Fruit fly (Drosophila melanogaster) whole organism, embryonic: Measurements from ENCODE around the gene CG7328.

ENCODE experiments used
- Abd-B ChIP-seq: fragments of 200-800 bp; sonication (Bioruptor generic); optimal IDR thresholded peaks from 2 replicates; lab custom pipeline; 2018; ENCODE audit warnings: missing biosample characterization, mild to moderate bottlenecking, missing genetic modification characterization, moderate library complexity
- Asciz ChIP-seq: fragments of 200-800 bp; sonication (Bioruptor generic); optimal IDR thresholded peaks from 2 replicates; lab custom pipeline; 2017; ENCODE audit warnings: missing biosample characterization, mild to moderate bottlenecking, missing genetic modification characterization, missing genetic modification reagents
- CG10431 ChIP-seq: fragments of 200-800 bp; sonication (Bioruptor generic); optimal IDR thresholded peaks from 3 replicates; lab custom pipeline; 2018; ENCODE audit warnings: missing biosample characterization, mild to moderate bottlenecking, missing genetic modification characterization
- CG10462 ChIP-seq: fragments of 200-800 bp; sonication (Bioruptor generic); optimal IDR thresholded peaks from 2 replicates; lab custom pipeline; 2016; ENCODE audit warnings: missing biosample characterization, missing genetic modification characterization
- CG10543 ChIP-seq: fragments of 200-800 bp; sonication (Bioruptor generic); optimal IDR thresholded peaks from 3 replicates; lab custom pipeline; 2017; ENCODE audit warnings: missing biosample characterization, mild to moderate bottlenecking, missing genetic modification characterization, moderate library complexity
- CG11504 ChIP-seq: fragments of 200-800 bp; sonication (Bioruptor generic); optimal IDR thresholded peaks from 3 replicates; lab custom pipeline; 2019; ENCODE audit warnings: missing biosample characterization, mild to moderate bottlenecking, missing genetic modification characterization, moderate library complexity
- CG11696 ChIP-seq: fragments of 200-800 bp; sonication (Bioruptor generic); IDR thresholded peaks from 2 replicates; pipeline ENCODE4 v1.3.6; 2022; ENCODE audit warnings: missing biosample characterization, missing genetic modification characterization
- CG13894 ChIP-seq: fragments of 200-800 bp; sonication (Bioruptor generic); optimal IDR thresholded peaks from 3 replicates; lab custom pipeline; 2018; ENCODE audit warnings: missing biosample characterization, mild to moderate bottlenecking, missing genetic modification characterization, moderate library complexity
- CG14014 ChIP-seq: fragments of 200-800 bp; sonication (Bioruptor generic); IDR thresholded peaks from 2 replicates; pipeline ENCODE4 v1.3.6; 2022; ENCODE audit warnings: missing biosample characterization, missing genetic modification characterization
- CG17912 ChIP-seq: fragments of 200-800 bp; sonication (Bioruptor generic); optimal IDR thresholded peaks from 2 replicates; lab custom pipeline; 2018; ENCODE audit warnings: missing biosample characterization, mild to moderate bottlenecking, missing genetic modification characterization
- CG18476 ChIP-seq: fragments of 200-800 bp; sonication (Bioruptor generic); optimal IDR thresholded peaks from 2 replicates; lab custom pipeline; 2016; ENCODE audit warnings: missing biosample characterization, mild to moderate bottlenecking, missing genetic modification characterization
- CG18764 ChIP-seq: fragments of 200-800 bp; sonication (Bioruptor generic); optimal IDR thresholded peaks from 3 replicates; lab custom pipeline; 2016; ENCODE audit warnings: missing biosample characterization, missing genetic modification characterization
- CG31365 ChIP-seq: fragments of 200-800 bp; sonication (Bioruptor generic); optimal IDR thresholded peaks from 2 replicates; lab custom pipeline; 2018; ENCODE audit warnings: missing biosample characterization, mild to moderate bottlenecking, missing genetic modification characterization
- CG33213 ChIP-seq: fragments of 200-800 bp; sonication (Bioruptor generic); optimal IDR thresholded peaks from 3 replicates; lab custom pipeline; 2016; ENCODE audit warnings: missing biosample characterization, missing genetic modification characterization
- CG3407 ChIP-seq: fragments of 200-800 bp; sonication (Bioruptor generic); optimal IDR thresholded peaks from 2 replicates; lab custom pipeline; 2018; ENCODE audit warnings: missing biosample characterization, mild to moderate bottlenecking, missing genetic modification characterization
- CG42726 ChIP-seq: fragments of 200-800 bp; sonication (Bioruptor generic); IDR thresholded peaks from 2 replicates; pipeline ENCODE4 v1.3.6; 2022; ENCODE audit warnings: missing biosample characterization, missing genetic modification characterization; ENCODE audit not compliant: partially characterized antibody
- CG4617 ChIP-seq: fragments of 200-800 bp; sonication (Bioruptor generic); optimal IDR thresholded peaks from 3 replicates; lab custom pipeline; 2016; ENCODE audit warnings: missing biosample characterization, missing genetic modification characterization, borderline replicate concordance
- CG6813 ChIP-seq: fragments of 200-800 bp; sonication (Bioruptor generic); optimal IDR thresholded peaks from 2 replicates; lab custom pipeline; 2017; ENCODE audit warnings: missing biosample characterization, missing genetic modification characterization, mild to moderate bottlenecking, moderate library complexity, missing genetic modification reagents
- CG7786 ChIP-seq: fragments of 200-800 bp; sonication (Bioruptor generic); optimal IDR thresholded peaks from 2 replicates; lab custom pipeline; 2016; ENCODE audit warnings: missing biosample characterization, missing genetic modification characterization
- CG8765 ChIP-seq: fragments of 200-800 bp; sonication (Bioruptor generic); IDR thresholded peaks from 2 replicates; pipeline ENCODE4 v1.3.6; 2022; ENCODE audit warnings: missing biosample characterization, missing genetic modification characterization
- CG9215 ChIP-seq: fragments of 200-800 bp; sonication (Bioruptor generic); IDR thresholded peaks from 2 replicates; pipeline ENCODE4 v1.3.6; 2022; ENCODE audit warnings: missing biosample characterization, missing genetic modification characterization
- CTCF ChIP-seq: fragments of 200-800 bp; sonication (Bioruptor generic); optimal IDR thresholded peaks from 2 replicates; lab custom pipeline; 2017; ENCODE audit warnings: missing biosample characterization, mild to moderate bottlenecking, missing genetic modification characterization, moderate library complexity
- D19A ChIP-seq: fragments of 200-800 bp; optimal IDR thresholded peaks from 3 replicates; lab custom pipeline; 2019; ENCODE audit warnings: missing biosample characterization, mild to moderate bottlenecking, missing genetic modification characterization, moderate library complexity
- Dad ChIP-seq: fragments of 200-800 bp; sonication (Bioruptor generic); optimal IDR thresholded peaks from 3 replicates; lab custom pipeline; 2016; ENCODE audit warnings: missing biosample characterization, missing genetic modification characterization
- Dll ChIP-seq: fragments of 200-800 bp; sonication (Bioruptor generic); IDR thresholded peaks from 4 replicates; pipeline ENCODE4 v1.3.6; 2022; ENCODE audit warnings: missing biosample characterization, missing genetic modification characterization; ENCODE audit not compliant: partially characterized antibody
- Doc2 ChIP-seq: fragments of 200-800 bp; sonication (Bioruptor generic); IDR thresholded peaks from 2 replicates; pipeline ENCODE4 v1.3.6; 2022; ENCODE audit warnings: missing biosample characterization, missing genetic modification characterization
- ERR ChIP-seq: fragments of 200-800 bp; sonication (Bioruptor generic); optimal IDR thresholded peaks from 2 replicates; lab custom pipeline; 2016; ENCODE audit warnings: missing biosample characterization, missing genetic modification characterization
- HHEX ChIP-seq: fragments of 200-800 bp; sonication (Bioruptor generic); optimal IDR thresholded peaks from 3 replicates; lab custom pipeline; 2017; ENCODE audit warnings: missing biosample characterization, mild to moderate bottlenecking, missing genetic modification characterization, missing genetic modification reagents
- NK7.1 ChIP-seq: fragments of 200-800 bp; sonication (Bioruptor generic); optimal IDR thresholded peaks from 3 replicates; lab custom pipeline; 2016; ENCODE audit warnings: missing biosample characterization, missing genetic modification characterization
- Ptx1 ChIP-seq: fragments of 200-800 bp; sonication (Bioruptor generic); IDR thresholded peaks from 2 replicates; pipeline ENCODE4 v1.3.6; 2022; ENCODE audit warnings: missing biosample characterization, missing genetic modification characterization
- Spps ChIP-seq: fragments of 200-800 bp; sonication (Bioruptor generic); optimal IDR thresholded peaks from 2 replicates; lab custom pipeline; 2018; ENCODE audit warnings: missing biosample characterization, mild to moderate bottlenecking, missing genetic modification characterization
- Trl ChIP-seq, 3 experiments: fragments of >200 bp in 2 of 3; fragments of 200-800 bp in 1 of 3; sonication (Bioruptor generic) in 1 of 3; optimal IDR thresholded peaks; 2 replicates in 1 of 3; 3 replicates in 2 of 3; lab custom pipeline; 2016 to 2017; ENCODE audit warnings: missing biosample characterization in 1 of 3, missing genetic modification characterization in 1 of 3
- abd-A ChIP-seq: fragments of 200-800 bp; sonication (Bioruptor generic); optimal IDR thresholded peaks from 3 replicates; lab custom pipeline; 2019; ENCODE audit warnings: missing biosample characterization, mild to moderate bottlenecking, missing genetic modification characterization, moderate library complexity
- amos ChIP-seq: fragments of 200-800 bp; sonication (Bioruptor generic); IDR thresholded peaks from 2 replicates; pipeline ENCODE4 v1.3.6; 2022; ENCODE audit warnings: missing biosample characterization, missing genetic modification characterization; ENCODE audit not compliant: partially characterized antibody
- ash1 ChIP-seq: fragments of 200-800 bp; sonication (Bioruptor generic); optimal IDR thresholded peaks from 2 replicates; lab custom pipeline; 2018; ENCODE audit warnings: missing biosample characterization, mild to moderate bottlenecking, missing genetic modification characterization
- az2 ChIP-seq: fragments of 200-800 bp; sonication (Bioruptor generic); optimal IDR thresholded peaks from 3 replicates; lab custom pipeline; 2016; ENCODE audit warnings: missing biosample characterization, missing genetic modification characterization
- fu2 ChIP-seq: fragments of 200-800 bp; sonication (Bioruptor generic); optimal IDR thresholded peaks from 2 replicates; lab custom pipeline; 2016; ENCODE audit warnings: missing biosample characterization, missing genetic modification characterization
- gcm2 ChIP-seq: fragments of 200-800 bp; sonication (Bioruptor generic); optimal IDR thresholded peaks from 2 replicates; lab custom pipeline; 2016; ENCODE audit warnings: missing biosample characterization, missing genetic modification characterization
- gt ChIP-seq: fragments of 200-800 bp; sonication (Bioruptor generic); IDR thresholded peaks from 2 replicates; pipeline ENCODE4 v1.3.6; 2022; ENCODE audit warnings: missing biosample characterization, missing genetic modification characterization
- h ChIP-seq: fragments of >200 bp; optimal IDR thresholded peaks from 2 replicates; lab custom pipeline; 2017
- nom ChIP-seq: fragments of 200-800 bp; sonication (Bioruptor generic); optimal IDR thresholded peaks from 2 replicates; lab custom pipeline; 2017; ENCODE audit warnings: missing biosample characterization, missing genetic modification characterization, mild to moderate bottlenecking, moderate library complexity, missing genetic modification reagents
- otp ChIP-seq: fragments of 200-800 bp; sonication (Bioruptor generic); IDR thresholded peaks from 3 replicates; pipeline ENCODE4, ENCODE4 v1.3.6; 2022; ENCODE audit warnings: missing biosample characterization, missing genetic modification characterization
- pho ChIP-seq: fragments of 200-800 bp; sonication (Bioruptor generic); optimal IDR thresholded peaks from 2 replicates; lab custom pipeline; 2016; ENCODE audit warnings: missing biosample characterization, missing genetic modification characterization
- ranshi ChIP-seq: fragments of 200-800 bp; sonication (Bioruptor generic); IDR thresholded peaks from 2 replicates; pipeline ENCODE4 v1.3.6; 2022; ENCODE audit warnings: missing biosample characterization, missing genetic modification characterization
- schlank ChIP-seq: fragments of 200-800 bp; sonication (Bioruptor generic); optimal IDR thresholded peaks from 2 replicates; lab custom pipeline; 2018; ENCODE audit warnings: missing biosample characterization, mild to moderate bottlenecking, missing genetic modification characterization
- so ChIP-seq: fragments of 200-800 bp; sonication (Bioruptor generic); IDR thresholded peaks from 3 replicates; pipeline ENCODE4 v1.3.6; 2022; ENCODE audit warnings: missing biosample characterization, missing genetic modification characterization
- trem ChIP-seq: fragments of 200-800 bp; optimal IDR thresholded peaks from 3 replicates; lab custom pipeline; 2019; ENCODE audit warnings: missing biosample characterization, mild to moderate bottlenecking, missing genetic modification characterization, moderate library complexity
- twi ChIP-seq: fragments of 200-800 bp; optimal IDR thresholded peaks from 2 replicates; lab custom pipeline; 2019; ENCODE audit warnings: missing biosample characterization, mild to moderate bottlenecking, missing genetic modification characterization, moderate library complexity
- tx ChIP-seq: fragments of 200-800 bp; sonication (Bioruptor generic); optimal IDR thresholded peaks from 2 replicates; lab custom pipeline; 2016; ENCODE audit warnings: missing biosample characterization, missing genetic modification characterization
- unc-4 ChIP-seq: fragments of 200-800 bp; sonication (Bioruptor generic); IDR thresholded peaks from 2 replicates; pipeline ENCODE4 v1.3.6; 2022; ENCODE audit warnings: missing biosample characterization, missing genetic modification characterization; ENCODE audit not compliant: partially characterized antibody

CG7328 gene

dm6 chr3L:20140589-20141207 is at the start of gene CG7328:
TSS of gene CG7328 (minus strand) at chr3L:20140607.
- TF ChIP-seq otp = 0 out of 3 replicates have a peak, but pooled peaks have one; percentile 25
- TF ChIP-seq Trl (optimal IDR thresholded peaks at IDR 0.05; lab: Kevin White, UChicago) = no peak
- TF ChIP-seq Trl (GFP tag; optimal IDR thresholded peaks at IDR 0.05; lab: Kevin White, UChicago) = peak; percentile 31
- TF ChIP-seq gcm2 (GFP tag; lab: Kevin White, UChicago) = no peak
- no peak for TF ChIP-seq Dll (GFP tag; lab: Robert Waterston, UW)
- no peak for TF ChIP-seq CG4617 (GFP tag; lab: Kevin White, UChicago)
- TF ChIP-seq CG18764 (GFP tag; lab: Kevin White, UChicago) = no peak
- TF ChIP-seq CG11696 (GFP tag; lab: Robert Waterston, UW) = no peak
- TF ChIP-seq Ptx1 (GFP tag; lab: Robert Waterston, UW) = peak; percentile 59; the same call in 1 of the 2 replicates
- TF ChIP-seq CG6813 (GFP tag; lab: Kevin White, UChicago) = peak; percentile 9
- TF ChIP-seq ranshi (GFP tag; lab: Robert Waterston, UW) = peak; percentile 12; the same call in 1 of the 2 replicates
- no peak for TF ChIP-seq CG8765 (GFP tag; lab: Robert Waterston, UW)
- peak; percentile 47 for TF ChIP-seq CG7786 (GFP tag; lab: Kevin White, UChicago)
- no peak for TF ChIP-seq Spps (tag; lab: Kevin White, UChicago)
- TF ChIP-seq Abd-B (GFP tag; lab: Kevin White, UChicago) = peak; percentile 40
- TF ChIP-seq NK7.1 (GFP tag; lab: Kevin White, UChicago) = no peak
- no peak for TF ChIP-seq abd-A
- TF ChIP-seq CG42726 (GFP tag; lab: Robert Waterston, UW) = no peak
- peak; percentile 53 for TF ChIP-seq CG17912
- TF ChIP-seq ash1 (GFP tag; lab: Kevin White, UChicago) = no peak
- TF ChIP-seq gt = no peak
- no peak for TF ChIP-seq CG10543 (GFP tag; lab: Kevin White, UChicago)
- TF ChIP-seq nom (GFP tag; lab: Kevin White, UChicago) = no peak
- TF ChIP-seq az2 (GFP tag; lab: Kevin White, UChicago) = peak; percentile 41
- no peak for TF ChIP-seq CG33213 (GFP tag; lab: Kevin White, UChicago)
- no peak for TF ChIP-seq CG10462
- TF ChIP-seq amos (GFP tag; lab: Robert Waterston, UW) = no peak
- TF ChIP-seq tx = peak; percentile 47
- TF ChIP-seq CG3407 (GFP tag; lab: Kevin White, UChicago) = no peak
- TF ChIP-seq so (GFP tag; lab: Robert Waterston, UW) = 0 out of 3 replicates have a peak, but pooled peaks have one; percentile 56
- peak; percentile 14 for TF ChIP-seq Dad
- no peak for TF ChIP-seq CTCF (GFP tag; lab: Kevin White, UChicago)
- no peak for TF ChIP-seq CG11504
- TF ChIP-seq pho (GFP tag; lab: Kevin White, UChicago) = peak; percentile 52
- TF ChIP-seq fu2 (GFP tag; lab: Kevin White, UChicago) = peak; percentile 30
- TF ChIP-seq unc-4 = no peak
- no peak for TF ChIP-seq twi (tag; lab: Kevin White, UChicago)
- no peak for TF ChIP-seq HHEX (GFP tag; lab: Kevin White, UChicago)
- no peak for TF ChIP-seq Asciz
- no peak for TF ChIP-seq CG31365
- TF ChIP-seq CG13894 (tag; lab: Kevin White, UChicago) = no peak
- no peak for TF ChIP-seq h (lab: Kevin White, UChicago)
- TF ChIP-seq D19A (tag; lab: Kevin White, UChicago) = no peak
- peak; percentile 64; the same call in 1 of the 2 replicates for TF ChIP-seq CG14014 (GFP tag; lab: Robert Waterston, UW)
- TF ChIP-seq ERR (GFP tag; lab: Kevin White, UChicago) = no peak
- peak; percentile 53 for TF ChIP-seq CG9215 (GFP tag; lab: Robert Waterston, UW)
- no peak for TF ChIP-seq trem (tag; lab: Kevin White, UChicago)
- no peak for TF ChIP-seq Doc2 (GFP tag; lab: Robert Waterston, UW)
- no peak for TF ChIP-seq CG10431 (GFP tag; lab: Kevin White, UChicago)
- peak; percentile 12 for TF ChIP-seq CG18476 (GFP tag; lab: Kevin White, UChicago)
- peak; percentile 56 for TF ChIP-seq schlank (tag; lab: Kevin White, UChicago)
